Fruit fly (Drosophila melanogaster): ENCODE results near the gene CG12093.

Gene CG12093

DNA sequence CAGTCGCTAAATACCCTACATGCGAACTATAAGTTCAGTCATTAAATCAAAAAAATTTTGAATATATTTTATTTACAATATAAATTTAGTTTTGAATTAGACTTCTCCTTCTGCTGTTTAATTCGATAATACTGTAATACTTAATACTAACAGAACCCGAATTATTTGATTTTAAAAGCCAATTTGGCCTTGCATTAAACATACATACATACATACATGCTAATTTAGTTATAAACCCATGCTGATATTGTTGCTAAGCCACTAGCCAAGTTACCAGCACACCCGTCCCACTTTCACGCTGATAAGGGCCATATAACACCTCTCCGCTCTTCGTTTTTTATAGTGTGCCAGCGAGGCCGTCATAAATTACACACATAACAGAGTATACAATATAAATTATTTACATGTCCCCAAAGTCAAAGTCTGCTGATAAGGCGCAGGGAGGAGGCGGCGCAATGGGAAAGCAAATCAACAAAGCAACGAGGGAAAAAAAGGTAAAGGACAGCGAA, 25.4 kb upstream of the CG12093 start (continued):
- TF ChIP-seq HLH3B (GFP tag; IDR thresholded peaks at IDR 0.05) (peak; percentile 23; the same call in 1 of the 2 replicates), Stat92E (GFP tag; optimal IDR thresholded peaks at IDR 0.05) (no peak), HLH4C (GFP tag; IDR thresholded peaks at IDR 0.05; ENCODE audit: partially characterized antibody) (no peak), CG9609 (GFP tag; optimal IDR thresholded peaks at IDR 0.05) (no peak), chif (GFP tag; optimal IDR thresholded peaks at IDR 0.05) (no peak), ap (GFP tag; IDR thresholded peaks at IDR 0.05) (no peak), sens (GFP tag) (peak; percentile 72), B-H1 (GFP tag; IDR thresholded peaks at IDR 0.05) (no peak; the same call in 2 of the 3 replicates), zfh2 (GFP tag; optimal IDR thresholded peaks at IDR 0.05) (no peak), fu2 (GFP tag; optimal IDR thresholded peaks at IDR 0.05) (no peak), ash1 (GFP tag; optimal IDR thresholded peaks at IDR 0.05) (peak; percentile 66), CG10366 (GFP tag; IDR thresholded peaks at IDR 0.05) (no peak), CG9437 (GFP tag; optimal IDR thresholded peaks at IDR 0.05) (peak; percentile 26), Mad (GFP tag; optimal IDR thresholded peaks at IDR 0.05) (no peak), gt (GFP tag; IDR thresholded peaks at IDR 0.05) (no peak), Opbp (GFP tag; IDR thresholded peaks at IDR 0.05; ENCODE audit: partially characterized antibody) (no peak), B-H2 (GFP tag; optimal IDR thresholded peaks at IDR 0.05) (peak; percentile 76), CG4424 (GFP tag; optimal IDR thresholded peaks at IDR 0.05) (peak; percentile 45), repo (GFP tag; optimal IDR thresholded peaks at IDR 0.05) (no peak), YL-1 (GFP tag; optimal IDR thresholded peaks at IDR 0.05) (peak; percentile 22), CG12769 (tag; optimal IDR thresholded peaks at IDR 0.05) (peak; percentile 62), CG6272 (GFP tag; IDR thresholded peaks at IDR 0.05) (no peak), ken (GFP tag; IDR thresholded peaks at IDR 0.05) (no peak), chinmo (GFP tag; IDR thresholded peaks at IDR 0.05; ENCODE audit: partially characterized antibody) (no peak), CG42726 (GFP tag; IDR thresholded peaks at IDR 0.05; ENCODE audit: partially characterized antibody) (no peak), CG10654 (GFP tag; optimal IDR thresholded peaks at IDR 0.05) (no peak), fd102C (GFP tag; optimal IDR thresholded peaks at IDR 0.05) (peak; percentile 21), gsb-n (tag; optimal IDR thresholded peaks at IDR 0.05) (peak; percentile 52), CG12104 (GFP tag; optimal IDR thresholded peaks at IDR 0.05) (peak; percentile 20), exex (tag; optimal IDR thresholded peaks at IDR 0.05) (peak; percentile 84), CG3847 (GFP tag; IDR thresholded peaks at IDR 0.05) (no peak), Scr (GFP tag; IDR thresholded peaks at IDR 0.05; ENCODE audit: partially characterized antibody) (no peak), CG33557 (GFP tag; optimal IDR thresholded peaks at IDR 0.05) (peak; percentile 51), CG32772 (GFP tag; IDR thresholded peaks at IDR 0.05) (no peak), al (GFP tag; IDR thresholded peaks at IDR 0.05) (no peak), NFAT (GFP tag; IDR thresholded peaks at IDR 0.05) (no peak), twi (tag; optimal IDR thresholded peaks at IDR 0.05) (peak; percentile 1), Ravus (GFP tag; IDR thresholded peaks at IDR 0.05) (no peak), lov (optimal IDR thresholded peaks at IDR 0.05) (no peak), lov (GFP tag; IDR thresholded peaks at IDR 0.05) (no peak), CG4707 (GFP tag; optimal IDR thresholded peaks at IDR 0.05) (peak; percentile 71), CG7745 (tag; optimal IDR thresholded peaks at IDR 0.05) (peak; percentile 90), CG11504 (tag; optimal IDR thresholded peaks at IDR 0.05) (peak; percentile 75), CG8359 (GFP tag; optimal IDR thresholded peaks at IDR 0.05; ENCODE audit: borderline replicate concordance) (no peak), pita (GFP tag; optimal IDR thresholded peaks at IDR 0.05) (no peak), CG17912 (GFP tag; optimal IDR thresholded peaks at IDR 0.05) (peak; percentile 86), CG13624 (GFP tag; optimal IDR thresholded peaks at IDR 0.05) (no peak), Dref (GFP tag; IDR thresholded peaks at IDR 0.05) (no peak), wek (GFP tag; optimal IDR thresholded peaks at IDR 0.05) (peak; percentile 79), CG14710 (tag; optimal IDR thresholded peaks at IDR 0.05) (peak; percentile 11), CG15696 (tag; optimal IDR thresholded peaks at IDR 0.05) (peak; percentile 26)
